ENCODE assay signal across 5 fruit fly cellular contexts in genomic region chr3R:13819037-13819436, dm6.
TF ChIP-seq lines count a peak whose summit lies in the region.

No protein-coding gene starts in this region.

- no peak for TF ChIP-seq CTCF in whole organism, embryonic (GFP tag; optimal IDR thresholded peaks at IDR 0.05; lab: Kevin White, UChicago)

TF ChIP-seq in whole organism, adult, 20 proteins besides CTCF, POLR2A, EP300 and RAD21 (continues in another document):
- TF ChIP-seq CG12768 (GFP tag; optimal IDR thresholded peaks at IDR 0.05; lab: Kevin White, UChicago) (peak; percentile 22), CG1620 (GFP tag; optimal IDR thresholded peaks at IDR 0.05; lab: Kevin White, UChicago) (peak; percentile 30), toe (GFP tag; optimal IDR thresholded peaks at IDR 0.05; lab: Kevin White, UChicago) (peak; percentile 42), kay (GFP tag; lab: Kevin White, UChicago; ENCODE audit: borderline replicate concordance) (no peak), cic (GFP tag; optimal IDR thresholded peaks at IDR 0.05; lab: Kevin White, UChicago) (peak; percentile 14), cnc (optimal IDR thresholded peaks at IDR 0.05; lab: Kevin White, UChicago) (no peak), CG7045 (GFP tag; optimal IDR thresholded peaks at IDR 0.05; lab: Kevin White, UChicago) (peak; percentile 42), CG11617 (GFP tag; optimal IDR thresholded peaks at IDR 0.05; lab: Kevin White, UChicago) (peak; percentile 48), Crg-1 (GFP tag; optimal IDR thresholded peaks at IDR 0.05; lab: Kevin White, UChicago) (peak; percentile 17), Hr96 (GFP tag; optimal IDR thresholded peaks at IDR 0.05; lab: Kevin White, UChicago) (peak; percentile 2), bab1 (GFP tag; optimal IDR thresholded peaks at IDR 0.05; lab: Kevin White, UChicago) (no peak), CG14711 (tag; optimal IDR thresholded peaks at IDR 0.05; lab: Kevin White, UChicago) (no peak), CG33017 (tag; optimal IDR thresholded peaks at IDR 0.05; lab: Kevin White, UChicago) (peak; percentile 7), Clk (GFP tag; optimal IDR thresholded peaks at IDR 0.05; lab: Kevin White, UChicago) (peak; percentile 3), ovo (GFP tag; optimal IDR thresholded peaks at IDR 0.05; lab: Kevin White, UChicago) (peak; percentile 13), CG5204 (GFP tag; optimal IDR thresholded peaks at IDR 0.05; lab: Kevin White, UChicago) (peak; percentile 40), Mnt (GFP tag; optimal IDR thresholded peaks at IDR 0.05; lab: Kevin White, UChicago) (peak; percentile 57), pad (GFP tag; optimal IDR thresholded peaks at IDR 0.05; lab: Kevin White, UChicago) (peak; percentile 18)

TF ChIP-seq in whole organism, embryonic, 481 proteins besides CTCF, POLR2A, EP300 and RAD21 (continues in another document):
- TF ChIP-seq Vsx1 (GFP tag; optimal IDR thresholded peaks at IDR 0.05; lab: Kevin White, UChicago) (no peak), Hmr (GFP tag; optimal IDR thresholded peaks at IDR 0.05; lab: Kevin White, UChicago) (peak; percentile 9), CG10209 (GFP tag; optimal IDR thresholded peaks at IDR 0.05; lab: Kevin White, UChicago) (peak; percentile 0), CG18599 (GFP tag; optimal IDR thresholded peaks at IDR 0.05; lab: Kevin White, UChicago) (peak; percentile 50), CG8290 (GFP tag; optimal IDR thresholded peaks at IDR 0.05; lab: Kevin White, UChicago) (no peak), CG8290 (tag; optimal IDR thresholded peaks at IDR 0.05; lab: Kevin White, UChicago) (peak in 1 of 2 experiments; percentile 19), BtbVII (GFP tag; optimal IDR thresholded peaks at IDR 0.05; lab: Kevin White, UChicago) (peak; percentile 23), gsb-n (tag; optimal IDR thresholded peaks at IDR 0.05; lab: Kevin White, UChicago) (no peak), CG10543 (GFP tag; optimal IDR thresholded peaks at IDR 0.05; lab: Kevin White, UChicago) (peak; percentile 18), CG7963 (GFP tag; IDR thresholded peaks at IDR 0.05; lab: Robert Waterston, UW; ENCODE audit: partially characterized antibody) (no peak), Pdp1 (GFP tag; optimal IDR thresholded peaks at IDR 0.05; lab: Kevin White, UChicago) (peak in 1 of 2 experiments; percentile 60), caup (GFP tag; optimal IDR thresholded peaks at IDR 0.05; lab: Kevin White, UChicago; ENCODE audit: severe bottlenecking) (peak; percentile 24), CG1647 (GFP tag; optimal IDR thresholded peaks at IDR 0.05; lab: Kevin White, UChicago) (no peak), Med (GFP tag; lab: Kevin White, UChicago) (peak; percentile 37), tio (GFP tag; optimal IDR thresholded peaks at IDR 0.05; lab: Kevin White, UChicago) (peak; percentile 14), lab (GFP tag; optimal IDR thresholded peaks at IDR 0.05; lab: Kevin White, UChicago) (peak; percentile 55), CG4730 (GFP tag; IDR thresholded peaks at IDR 0.05; lab: Robert Waterston, UW) (0 out of 2 replicates have a peak, but pooled peaks have one; percentile 9), CG3281 (GFP tag; optimal IDR thresholded peaks at IDR 0.05; lab: Kevin White, UChicago) (peak; percentile 11)

TF ChIP-seq in whole organism, prepupa, 60 proteins besides CTCF, POLR2A, EP300 and RAD21:
- TF ChIP-seq CG10631 (GFP tag; optimal IDR thresholded peaks at IDR 0.05; lab: Kevin White, UChicago) (no peak), CG8119 (GFP tag; IDR thresholded peaks at IDR 0.05; lab: Robert Waterston, UW) (0 out of 3 replicates have a peak, but pooled peaks have one; percentile 12), Ets96B (tag; optimal IDR thresholded peaks at IDR 0.05; lab: Kevin White, UChicago) (no peak), fkh (GFP tag; optimal IDR thresholded peaks at IDR 0.05; lab: Kevin White, UChicago) (peak; percentile 78), CG6163 (GFP tag; IDR thresholded peaks at IDR 0.05; lab: Robert Waterston, UW) (no peak), CG3919 (GFP tag; optimal IDR thresholded peaks at IDR 0.05; lab: Kevin White, UChicago) (no peak), CG32006 (GFP tag; optimal IDR thresholded peaks at IDR 0.05; lab: Kevin White, UChicago) (no peak), esn (GFP tag; optimal IDR thresholded peaks at IDR 0.05; lab: Kevin White, UChicago) (no peak), CG6808 (GFP tag; optimal IDR thresholded peaks at IDR 0.05; lab: Kevin White, UChicago) (no peak), salr (GFP tag; optimal IDR thresholded peaks at IDR 0.05; lab: Kevin White, UChicago) (no peak)

TF ChIP-seq in whole organism, pupa, 21 proteins besides CTCF, POLR2A, EP300 and RAD21:
- TF ChIP-seq Pif1B (GFP tag; optimal IDR thresholded peaks at IDR 0.05; lab: Kevin White, UChicago) (no peak), CG13204 (GFP tag; optimal IDR thresholded peaks at IDR 0.05; lab: Kevin White, UChicago) (no peak), fd96Ca (GFP tag; IDR thresholded peaks at IDR 0.05; lab: Robert Waterston, UW) (0 out of 3 replicates have a peak, but pooled peaks have one; percentile 18), CG32121 (GFP tag; IDR thresholded peaks at IDR 0.05; lab: Robert Waterston, UW) (peak; percentile 30; the same call in 1 of the 2 replicates)

TF ChIP-seq in whole organism, wandering third instar larva, 38 proteins besides CTCF, POLR2A, EP300 and RAD21:
- TF ChIP-seq Hr83 (GFP tag; optimal IDR thresholded peaks at IDR 0.05; lab: Kevin White, UChicago; ENCODE audit: poor library complexity, severe bottlenecking): peak; percentile 16
- no peak for TF ChIP-seq sv (GFP tag; optimal IDR thresholded peaks at IDR 0.05; lab: Kevin White, UChicago)
TF ChIP-seq in whole organism, wandering third instar larva: peak in this region for 1.
